Worm (Caenorhabditis elegans) whole organism, mixed stage, embryonic: ENCODE data around the gene emre-1.

ENCODE experiments used
- lin-13 ChIP-seq: fragments of 150-350 bp; optimal IDR thresholded peaks from 2 replicates; lab custom pipeline; 2014; ENCODE audit warnings: missing biosample characterization, missing genetic modification characterization
- lsy-2 ChIP-seq: fragments of 150-350 bp; optimal IDR thresholded peaks from 2 replicates; lab custom pipeline; 2014; ENCODE audit warnings: missing biosample characterization, missing genetic modification characterization
- mep-1 ChIP-seq: fragments of 150-350 bp; optimal IDR thresholded peaks from 2 replicates; lab custom pipeline; 2017; ENCODE audit warnings: missing biosample characterization, missing genetic modification reagents, missing genetic modification characterization, inconsistent platforms
- mls-2 ChIP-seq: sonication (generic microtip); optimal IDR thresholded peaks from 2 replicates; lab custom pipeline; 2016; ENCODE audit warnings: mild to moderate bottlenecking, missing genetic modification characterization, moderate library complexity, missing compliant biosample characterization
- nhr-12 ChIP-seq: fragments of 150-350 bp; optimal IDR thresholded peaks from 2 replicates; lab custom pipeline; 2014; ENCODE audit warnings: missing biosample characterization, missing genetic modification characterization
- nhr-237 ChIP-seq: fragments of 150-350 bp; optimal IDR thresholded peaks from 2 replicates; lab custom pipeline; 2014; ENCODE audit warnings: missing biosample characterization, missing genetic modification characterization
- nhr-28 ChIP-seq: fragments of 150-350 bp; optimal IDR thresholded peaks from 2 replicates; lab custom pipeline; 2014; ENCODE audit warnings: missing biosample characterization, missing genetic modification characterization
- nhr-76 ChIP-seq: sonication (generic microtip); optimal IDR thresholded peaks from 2 replicates; lab custom pipeline; 2017; ENCODE audit warnings: missing biosample characterization, missing genetic modification characterization
- pha-4 ChIP-seq: fragments of 150-350 bp; optimal IDR thresholded peaks from 2 replicates; lab custom pipeline; 2018; ENCODE audit warnings: missing biosample characterization, missing genetic modification reagents, missing genetic modification characterization
- sptf-1 ChIP-seq: sonication (generic microtip); optimal IDR thresholded peaks from 2 replicates; lab custom pipeline; 2017; ENCODE audit warnings: mild to moderate bottlenecking, missing genetic modification characterization, moderate library complexity, missing compliant biosample characterization
- tbx-8 ChIP-seq: fragments of 200-800 bp; sonication (Bioruptor generic); optimal IDR thresholded peaks from 2 replicates; lab custom pipeline; 2018; ENCODE audit warnings: mild to moderate bottlenecking, missing genetic modification characterization, moderate library complexity, missing compliant biosample characterization
- zip-8 ChIP-seq: fragments of 150-350 bp; optimal IDR thresholded peaks from 2 replicates; lab custom pipeline; 2014; ENCODE audit warnings: missing biosample characterization, missing genetic modification characterization

- TF ChIP-seq lsy-2 (tag; lab: Kevin White, UChicago) (no peak), nhr-76 (no peak), pha-4 (tag; lab: Kevin White, UChicago) (no peak), mep-1 (tag; lab: Kevin White, UChicago) (no peak), sptf-1 (tag; lab: Kevin White, UChicago) (no peak), lin-13 (tag; lab: Kevin White, UChicago) (no peak), nhr-237 (tag; lab: Kevin White, UChicago) (no peak), nhr-12 (no peak), mls-2 (tag; lab: Kevin White, UChicago) (no peak), nhr-28 (tag; lab: Kevin White, UChicago) (no peak), tbx-8 (GFP tag; lab: Kevin White, UChicago) (no peak), zip-8 (tag; lab: Kevin White, UChicago) (no peak)
These were observed 20.0 kb upstream of the emre-1 start for ce11 chrX:14959393-14960073.
